Worm (Caenorhabditis elegans) whole organism, L4/young adult: ENCODE measurements around the gene pnk-4.

Experiments used
- W03F9.2 ChIP-seq: fragments of 150-350 bp; optimal IDR thresholded peaks from 2 replicates; lab custom pipeline; 2014; ENCODE audit warnings: missing biosample characterization, missing genetic modification characterization
- dao-5 ChIP-seq: sonication (generic microtip); optimal IDR thresholded peaks from 2 replicates; lab custom pipeline; 2016; ENCODE audit warnings: missing genotype, missing genetic modification characterization, moderate library complexity, missing compliant biosample characterization
- him-1 ChIP-seq: sonication (generic microtip); optimal IDR thresholded peaks from 2 replicates; lab custom pipeline; 2016; ENCODE audit warnings: missing genotype, missing genetic modification reagents, missing genetic modification characterization, missing compliant biosample characterization

Gene pnk-4

ce11 chrX:5109130-5109529 lies 21.5 kb downstream of the pnk-4 start, which contains the start of gene C42D8.1:
C42D8.1 (plus strand) TSS chrX:5109506.
- TF ChIP-seq dao-5 = no peak

ce11 chrX:5111894-5112293 lies 24.3 kb downstream of the pnk-4 start:
- TF ChIP-seq him-1 (tag; lab: Kevin White, UChicago) = no peak
- no peak for TF ChIP-seq dao-5
- no peak for TF ChIP-seq W03F9.2 (tag; lab: Kevin White, UChicago)

- no peak for TF ChIP-seq him-1 (tag; lab: Kevin White, UChicago)
- TF ChIP-seq dao-5 = no peak
Measured at ce11 chrX:5115511-5115910, 27.9 kb downstream of the pnk-4 start.

ce11 chrX:5116180-5116579 lies 28.5 kb downstream of the pnk-4 start:
- no peak for TF ChIP-seq dao-5
- no peak for TF ChIP-seq him-1 (tag; lab: Kevin White, UChicago)
- no peak for TF ChIP-seq W03F9.2 (tag; lab: Kevin White, UChicago)

ce11 chrX:5116816-5117459 lies 29.3 kb downstream of the pnk-4 start, which contains the start of gene apl-1:
apl-1 (minus strand) TSS chrX:5116866.
- TF ChIP-seq him-1 (tag; lab: Kevin White, UChicago) = no peak
- no peak for TF ChIP-seq dao-5
- no peak for TF ChIP-seq W03F9.2 (tag; lab: Kevin White, UChicago)

ce11 chrX:5117571-5117970 lies 29.9 kb downstream of the pnk-4 start:
- TF ChIP-seq him-1 (tag; lab: Kevin White, UChicago) (no peak), dao-5 (no peak), W03F9.2 (tag; lab: Kevin White, UChicago) (no peak)

ce11 chrX:5119246-5119645 lies 31.6 kb downstream of the pnk-4 start:
- no peak for TF ChIP-seq him-1 (tag; lab: Kevin White, UChicago)
- no peak for TF ChIP-seq dao-5
- TF ChIP-seq W03F9.2 (tag; lab: Kevin White, UChicago) = no peak

ce11 chrX:5119686-5120085 lies 32.0 kb downstream of the pnk-4 start:
- TF ChIP-seq W03F9.2 (tag; lab: Kevin White, UChicago) (no peak), dao-5 (no peak), him-1 (tag; lab: Kevin White, UChicago) (no peak)

- TF ChIP-seq W03F9.2 (tag; lab: Kevin White, UChicago) (no peak), dao-5 (no peak), him-1 (tag; lab: Kevin White, UChicago) (no peak)
Measured at ce11 chrX:5120196-5120595, 32.6 kb downstream of the pnk-4 start.

ce11 chrX:5120807-5121206 lies 33.2 kb downstream of the pnk-4 start:
- TF ChIP-seq W03F9.2 (tag; lab: Kevin White, UChicago) (no peak), him-1 (tag; lab: Kevin White, UChicago) (no peak), dao-5 (no peak)

- TF ChIP-seq dao-5 (no peak), him-1 (tag; lab: Kevin White, UChicago) (peak; percentile 8)
Measured at ce11 chrX:5121789-5122188, 34.1 kb downstream of the pnk-4 start.

- no peak for TF ChIP-seq dao-5
- no peak for TF ChIP-seq him-1 (tag; lab: Kevin White, UChicago)
- TF ChIP-seq W03F9.2 (tag; lab: Kevin White, UChicago) = no peak
Measured at ce11 chrX:5122369-5122768, 34.7 kb downstream of the pnk-4 start.

ce11 chrX:5122791-5123414 lies 35.3 kb downstream of the pnk-4 start:
- TF ChIP-seq him-1 (tag; lab: Kevin White, UChicago) (no peak), dao-5 (no peak), W03F9.2 (tag; lab: Kevin White, UChicago) (no peak)

ce11 chrX:5124288-5124687 lies 36.6 kb downstream of the pnk-4 start:
- no peak for TF ChIP-seq W03F9.2 (tag; lab: Kevin White, UChicago)
- TF ChIP-seq him-1 (tag; lab: Kevin White, UChicago) = no peak
- TF ChIP-seq dao-5 = no peak

- TF ChIP-seq him-1 (tag; lab: Kevin White, UChicago) (no peak), dao-5 (no peak), W03F9.2 (tag; lab: Kevin White, UChicago) (no peak)
Measured at ce11 chrX:5129447-5129846, 41.8 kb downstream of the pnk-4 start.
